Fruit fly (Drosophila melanogaster): ENCODE results near the gene CG3847.

Gene CG3847

DNA sequence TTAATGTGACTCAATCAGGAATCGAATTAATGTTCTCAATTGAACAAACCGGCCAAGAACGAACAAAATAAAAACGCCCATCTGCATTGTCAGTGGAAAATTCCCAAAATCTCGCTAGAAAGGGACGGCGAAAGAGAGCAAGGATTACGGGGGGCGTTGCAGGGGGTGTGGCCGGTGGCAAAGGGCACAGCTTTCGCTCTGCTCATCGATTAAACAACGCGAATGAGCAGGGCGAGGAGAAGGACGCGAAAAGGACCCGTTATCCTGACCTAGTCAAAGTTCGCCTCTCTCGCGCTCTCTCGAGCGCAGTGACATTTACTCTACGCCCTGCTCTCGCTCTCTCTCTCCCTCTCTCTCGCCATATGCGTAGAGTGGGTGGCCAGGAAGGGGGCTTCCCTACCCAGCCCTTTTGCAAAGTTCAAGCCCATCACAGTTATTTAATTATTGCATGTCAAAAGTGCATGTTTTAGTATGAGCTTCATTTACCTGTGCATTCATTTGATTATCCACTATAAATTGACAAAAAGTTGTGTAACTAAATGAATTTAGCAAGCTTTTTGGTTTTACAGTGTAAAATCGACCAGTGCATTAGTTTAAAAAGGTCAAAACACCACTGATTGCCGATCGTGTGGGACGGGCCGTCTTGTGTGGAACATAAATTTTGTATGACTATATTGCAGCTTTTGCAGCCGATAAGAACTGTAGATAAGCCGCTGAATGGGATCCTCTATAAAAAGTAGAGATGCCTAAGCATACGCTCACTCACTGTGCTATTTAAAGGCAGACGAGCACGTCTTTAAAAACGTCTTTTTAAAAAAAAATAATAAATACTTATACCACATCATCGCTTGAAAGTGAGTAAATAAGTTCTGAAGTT, 7.9 kb upstream of the CG3847 start:
- TF ChIP-seq Lpt (GFP tag; optimal IDR thresholded peaks at IDR 0.05) (peak; percentile 13), Ets21C (GFP tag; optimal IDR thresholded peaks at IDR 0.05) (peak; percentile 51), OdsH (GFP tag; optimal IDR thresholded peaks at IDR 0.05) (peak; percentile 54), CG15336 (GFP tag; IDR thresholded peaks at IDR 0.05) (peak; percentile 32; the same call in 1 of the 2 replicates), CG10631 (GFP tag; optimal IDR thresholded peaks at IDR 0.05) (peak; percentile 66), CG9139 (GFP tag; optimal IDR thresholded peaks at IDR 0.05) (no peak), Gug (GFP tag; IDR thresholded peaks at IDR 0.05) (peak; percentile 33; the same call in 1 of the 2 replicates), eg (GFP tag; IDR thresholded peaks at IDR 0.05) (peak; percentile 38; the same call in 1 of the 3 replicates), CG8319 (GFP tag; optimal IDR thresholded peaks at IDR 0.05) (no peak), CG6792 (GFP tag; optimal IDR thresholded peaks at IDR 0.05) (peak; percentile 48), Hr39 (GFP tag; optimal IDR thresholded peaks at IDR 0.05) (peak; percentile 63), svp (GFP tag) (peak; percentile 96), CG16779 (tag; optimal IDR thresholded peaks at IDR 0.05) (peak; percentile 34), CG6808 (GFP tag; optimal IDR thresholded peaks at IDR 0.05) (peak; percentile 70), CG34406 (GFP tag; optimal IDR thresholded peaks at IDR 0.05) (peak; percentile 55), CG3919 (GFP tag; optimal IDR thresholded peaks at IDR 0.05) (peak; percentile 47), CG8119 (GFP tag; IDR thresholded peaks at IDR 0.05) (peak; percentile 47; the same call in 2 of the 3 replicates), Sox14 (GFP tag; optimal IDR thresholded peaks at IDR 0.05) (peak; percentile 79), salr (GFP tag; optimal IDR thresholded peaks at IDR 0.05) (peak; percentile 20 to 46), acj6 (GFP tag; optimal IDR thresholded peaks at IDR 0.05) (peak; percentile 55), topi (GFP tag; optimal IDR thresholded peaks at IDR 0.05) (peak; percentile 61), achi (GFP tag; optimal IDR thresholded peaks at IDR 0.05) (peak; percentile 48), CG11902 (GFP tag; optimal IDR thresholded peaks at IDR 0.05) (no peak), pdm3 (GFP tag; optimal IDR thresholded peaks at IDR 0.05) (peak; percentile 64), CG8632 (GFP tag; optimal IDR thresholded peaks at IDR 0.05) (peak; percentile 55), CG3032 (tag; optimal IDR thresholded peaks at IDR 0.05) (peak; percentile 65), CG31627 (GFP tag; optimal IDR thresholded peaks at IDR 0.05) (peak; percentile 64), CG6276 (GFP tag; optimal IDR thresholded peaks at IDR 0.05) (peak; percentile 26), dsx (GFP tag; optimal IDR thresholded peaks at IDR 0.05; ENCODE audit: poor library complexity, severe bottlenecking) (peak; percentile 27), Ets96B (tag; optimal IDR thresholded peaks at IDR 0.05) (peak; percentile 50), Eip78C (GFP tag) (peak; percentile 82), Hr38 (GFP tag; optimal IDR thresholded peaks at IDR 0.05) (no peak), Eip75B (GFP tag; optimal IDR thresholded peaks at IDR 0.05) (peak; percentile 60), Sox102F (GFP tag; optimal IDR thresholded peaks at IDR 0.05) (peak; percentile 47), CG10669 (GFP tag; optimal IDR thresholded peaks at IDR 0.05) (peak; percentile 63), CG11762 (GFP tag; optimal IDR thresholded peaks at IDR 0.05; ENCODE audit: insufficient read depth) (no peak), CG32006 (GFP tag; optimal IDR thresholded peaks at IDR 0.05) (peak; percentile 79), CG7368 (GFP tag; optimal IDR thresholded peaks at IDR 0.05) (peak; percentile 32), CG6163 (GFP tag; IDR thresholded peaks at IDR 0.05) (peak; percentile 63), vri (GFP tag; optimal IDR thresholded peaks at IDR 0.05) (peak; percentile 9), CG4318 (GFP tag; optimal IDR thresholded peaks at IDR 0.05) (peak; percentile 36), Eip93F (GFP tag; optimal IDR thresholded peaks at IDR 0.05) (no peak), net (GFP tag; optimal IDR thresholded peaks at IDR 0.05) (peak; percentile 58), spab (GFP tag; optimal IDR thresholded peaks at IDR 0.05) (peak; percentile 35), CG11294 (GFP tag; IDR thresholded peaks at IDR 0.05) (peak; percentile 56), fd59A (GFP tag; optimal IDR thresholded peaks at IDR 0.05) (peak; percentile 59), CG1621 (tag; optimal IDR thresholded peaks at IDR 0.05) (peak; percentile 37), Blimp-1 (GFP tag; optimal IDR thresholded peaks at IDR 0.05) (no peak), lz (GFP tag; optimal IDR thresholded peaks at IDR 0.05) (peak; percentile 60), dac (GFP tag; optimal IDR thresholded peaks at IDR 0.05) (no peak)
